Fruit fly (Drosophila melanogaster): ENCODE data around the gene idc.

The idc gene

dm6 chr3R:20066435-20066834, 34.8 kb downstream of the idc start:
- TF ChIP-seq CG8478 (optimal IDR thresholded peaks at IDR 0.05) = no peak
- TF ChIP-seq psq (optimal IDR thresholded peaks at IDR 0.05) = no peak
- TF ChIP-seq EcR (GFP tag; optimal IDR thresholded peaks at IDR 0.05) = no peak
- TF ChIP-seq pan (optimal IDR thresholded peaks at IDR 0.05) = no peak
- no peak for TF ChIP-seq usp (GFP tag; optimal IDR thresholded peaks at IDR 0.05)
- TF ChIP-seq Dll (optimal IDR thresholded peaks at IDR 0.05) = no peak

dm6 chr3R:20080205-20080604, 48.6 kb downstream of the idc start:
- no peak for TF ChIP-seq pan (optimal IDR thresholded peaks at IDR 0.05)
- no peak for TF ChIP-seq EcR (GFP tag; optimal IDR thresholded peaks at IDR 0.05)
- TF ChIP-seq Dll (optimal IDR thresholded peaks at IDR 0.05) = no peak
- TF ChIP-seq usp (GFP tag; optimal IDR thresholded peaks at IDR 0.05) = no peak
- TF ChIP-seq CG8478 (optimal IDR thresholded peaks at IDR 0.05) = no peak
- TF ChIP-seq psq (optimal IDR thresholded peaks at IDR 0.05) = no peak

- TF ChIP-seq CG8478 (optimal IDR thresholded peaks at IDR 0.05) = no peak
- TF ChIP-seq EcR (GFP tag; optimal IDR thresholded peaks at IDR 0.05) = no peak
- no peak for TF ChIP-seq psq (optimal IDR thresholded peaks at IDR 0.05)
- TF ChIP-seq Dll (optimal IDR thresholded peaks at IDR 0.05) = no peak
- TF ChIP-seq usp (GFP tag; optimal IDR thresholded peaks at IDR 0.05) = no peak
- TF ChIP-seq pan (optimal IDR thresholded peaks at IDR 0.05) = no peak
Measured at dm6 chr3R:20082350-20082749, 50.7 kb downstream of the idc start, which contains the start of gene Rh3. Gene Rh3, minus strand, starts transcription at chr3R:20082450.
